Fruit fly (Drosophila melanogaster) whole organism, embryonic: Measurements from ENCODE around the gene CG11698.
A peak's percentile ranks its signal among the peaks of the same experiment; 100 is the strongest.

ENCODE experiments used
- Atf-2 ChIP-seq: fragments of 200-800 bp; sonication (Bioruptor generic); optimal IDR thresholded peaks from 2 replicates; lab custom pipeline; 2016; ENCODE audit warnings: missing biosample characterization, missing genetic modification characterization
- Atf3 ChIP-seq: fragments of 200-800 bp; sonication (Bioruptor generic); optimal IDR thresholded peaks from 3 replicates; lab custom pipeline; 2016; ENCODE audit warnings: missing biosample characterization, missing genetic modification characterization
- CG11504 ChIP-seq: fragments of 200-800 bp; sonication (Bioruptor generic); optimal IDR thresholded peaks from 3 replicates; lab custom pipeline; 2019; ENCODE audit warnings: missing biosample characterization, mild to moderate bottlenecking, missing genetic modification characterization, moderate library complexity
- CG12071 ChIP-seq: fragments of 200-800 bp; sonication (Bioruptor generic); optimal IDR thresholded peaks from 3 replicates; lab custom pipeline; 2018; ENCODE audit warnings: missing biosample characterization, mild to moderate bottlenecking, missing genetic modification characterization
- CG12391 ChIP-seq: fragments of 200-800 bp; sonication (Bioruptor generic); optimal IDR thresholded peaks from 3 replicates; lab custom pipeline; 2018; ENCODE audit warnings: missing biosample characterization, mild to moderate bottlenecking, missing genetic modification characterization, moderate library complexity
- CG15011 ChIP-seq: fragments of 200-800 bp; sonication (Bioruptor generic); optimal IDR thresholded peaks from 3 replicates; lab custom pipeline; 2018; ENCODE audit warnings: missing biosample characterization, mild to moderate bottlenecking, missing genetic modification characterization
- CG15479 ChIP-seq: fragments of 200-800 bp; sonication (Bioruptor generic); optimal IDR thresholded peaks from 3 replicates; lab custom pipeline; 2019; ENCODE audit warnings: missing biosample characterization, mild to moderate bottlenecking, missing genetic modification characterization, moderate library complexity
- CG16863 ChIP-seq: fragments of 200-800 bp; sonication (Bioruptor generic); optimal IDR thresholded peaks from 3 replicates; lab custom pipeline; 2016; ENCODE audit warnings: missing biosample characterization, missing genetic modification characterization
- CG17912 ChIP-seq: fragments of 200-800 bp; sonication (Bioruptor generic); optimal IDR thresholded peaks from 2 replicates; lab custom pipeline; 2018; ENCODE audit warnings: missing biosample characterization, mild to moderate bottlenecking, missing genetic modification characterization
- CG2199 ChIP-seq: fragments of 200-800 bp; sonication (Bioruptor generic); IDR thresholded peaks from 3 replicates; pipeline ENCODE4 v1.3.6; 2022; ENCODE audit warnings: missing biosample characterization, missing genetic modification characterization
- CG3847 ChIP-seq: fragments of 200-800 bp; sonication (Bioruptor generic); IDR thresholded peaks from 2 replicates; pipeline ENCODE4 v1.3.6; 2022; ENCODE audit warnings: missing biosample characterization, missing genetic modification characterization
- CG3995 ChIP-seq: fragments of 200-800 bp; sonication (Bioruptor generic); optimal IDR thresholded peaks from 3 replicates; lab custom pipeline; 2016; ENCODE audit warnings: missing biosample characterization, missing genetic modification characterization
- Dbx ChIP-seq: fragments of 200-800 bp; sonication (Bioruptor generic); IDR thresholded peaks from 3 replicates; pipeline ENCODE4 v1.3.6; 2022; ENCODE audit warnings: missing biosample characterization, missing genetic modification characterization
- Doc3 ChIP-seq: fragments of 200-800 bp; sonication (Bioruptor generic); IDR thresholded peaks from 3 replicates; pipeline ENCODE4 v1.3.6; 2022; ENCODE audit warnings: missing biosample characterization, missing genetic modification characterization; ENCODE audit not compliant: partially characterized antibody
- Dp ChIP-seq: fragments of 200-800 bp; sonication (Bioruptor generic); optimal IDR thresholded peaks from 2 replicates; lab custom pipeline; 2018; ENCODE audit warnings: missing biosample characterization, mild to moderate bottlenecking, missing genetic modification characterization, moderate library complexity
- E2f2 ChIP-seq: fragments of 200-800 bp; sonication (Bioruptor generic); IDR thresholded peaks from 2 replicates; pipeline ENCODE4 v1.3.6; 2022; ENCODE audit warnings: missing biosample characterization, missing genetic modification characterization
- GATAe ChIP-seq: fragments of 200-800 bp; sonication (Bioruptor generic); conservative IDR thresholded peaks from 2 replicates; pipeline ENCODE4 v1.3.6; 2022; ENCODE audit warnings: missing biosample characterization, missing genetic modification characterization
- Hr78 ChIP-seq, 2 experiments: fragments of 200-800 bp in 1 of 2; fragments of >200 bp in 1 of 2; sonication (Bioruptor generic) in 1 of 2; optimal IDR thresholded peaks; 2 replicates each; lab custom pipeline; 2017 to 2019; ENCODE audit warnings: missing biosample characterization in 2 of 2, missing genetic modification characterization in 2 of 2, mild to moderate bottlenecking in 1 of 2, moderate library complexity in 1 of 2
- MBD-R2 ChIP-seq: fragments of 200-800 bp; sonication (Bioruptor generic); IDR thresholded peaks from 2 replicates; pipeline ENCODE4 v1.3.6; 2022; ENCODE audit warnings: missing biosample characterization, missing genetic modification characterization
- MESR4 ChIP-seq: fragments of 200-800 bp; sonication (Bioruptor generic); optimal IDR thresholded peaks from 2 replicates; lab custom pipeline; 2018; ENCODE audit warnings: missing biosample characterization, mild to moderate bottlenecking, missing genetic modification characterization, moderate library complexity
- Max ChIP-seq: fragments of 200-800 bp; sonication (Bioruptor generic); optimal IDR thresholded peaks from 2 replicates; lab custom pipeline; 2016; ENCODE audit warnings: missing biosample characterization, mild to moderate bottlenecking, missing genetic modification characterization
- Pdp1 ChIP-seq, 2 experiments: fragments of 200-800 bp; sonication (Bioruptor generic); optimal IDR thresholded peaks; 3 replicates each; lab custom pipeline; 2016; ENCODE audit warnings: missing biosample characterization in 2 of 2, missing genetic modification characterization in 2 of 2, mild to moderate bottlenecking in 1 of 2, moderate library complexity in 1 of 2
- Rfx ChIP-seq: fragments of 200-800 bp; sonication (Bioruptor generic); IDR thresholded peaks from 2 replicates; pipeline ENCODE4 v1.3.6; 2022; ENCODE audit warnings: missing biosample characterization, missing genetic modification characterization
- chinmo ChIP-seq: fragments of 200-800 bp; sonication (Bioruptor generic); IDR thresholded peaks from 4 replicates; pipeline ENCODE4 v1.3.6; 2022; ENCODE audit warnings: missing biosample characterization, missing genetic modification characterization; ENCODE audit not compliant: partially characterized antibody
- fd3F ChIP-seq: fragments of 200-800 bp; sonication (Bioruptor generic); optimal IDR thresholded peaks from 2 replicates; lab custom pipeline; 2018; ENCODE audit warnings: missing biosample characterization, mild to moderate bottlenecking, missing genetic modification characterization, moderate library complexity
- fd96Cb ChIP-seq: fragments of 200-800 bp; sonication (Bioruptor generic); optimal IDR thresholded peaks from 2 replicates; lab custom pipeline; 2018; ENCODE audit warnings: missing biosample characterization, mild to moderate bottlenecking, missing genetic modification characterization, moderate library complexity
- gce ChIP-seq: fragments of 200-800 bp; sonication (Bioruptor generic); IDR thresholded peaks from 3 replicates; pipeline ENCODE4 v1.3.6; 2022; ENCODE audit warnings: missing biosample characterization, missing genetic modification characterization
- grn ChIP-seq: fragments of 200-800 bp; sonication (Bioruptor generic); optimal IDR thresholded peaks from 3 replicates; lab custom pipeline; 2017; ENCODE audit warnings: missing biosample characterization, missing genetic modification characterization
- ham ChIP-seq: fragments of 200-800 bp; sonication (Bioruptor generic); IDR thresholded peaks from 2 replicates; pipeline ENCODE4 v1.3.6; 2022; ENCODE audit warnings: missing biosample characterization, missing genetic modification characterization
- hb ChIP-seq: fragments of 200-800 bp; sonication (Bioruptor generic); IDR thresholded peaks from 3 replicates; pipeline ENCODE4 v1.3.6; 2022; ENCODE audit warnings: missing biosample characterization, missing genetic modification characterization; ENCODE audit not compliant: partially characterized antibody
- lilli ChIP-seq: fragments of 200-800 bp; sonication (Bioruptor generic); optimal IDR thresholded peaks from 3 replicates; lab custom pipeline; 2016; ENCODE audit warnings: missing biosample characterization, missing genetic modification characterization
- lmd ChIP-seq: fragments of 200-800 bp; sonication (Bioruptor generic); IDR thresholded peaks from 2 replicates; pipeline ENCODE4 v1.3.6; 2022; ENCODE audit warnings: missing biosample characterization, missing genetic modification characterization
- mirr ChIP-seq: fragments of 200-800 bp; sonication (Bioruptor generic); optimal IDR thresholded peaks from 3 replicates; lab custom pipeline; 2018; ENCODE audit warnings: missing biosample characterization, mild to moderate bottlenecking, missing genetic modification characterization
- nmo ChIP-seq: fragments of 200-800 bp; sonication (Bioruptor generic); optimal IDR thresholded peaks from 2 replicates; lab custom pipeline; 2018; ENCODE audit warnings: missing biosample characterization, mild to moderate bottlenecking, missing genetic modification characterization, moderate library complexity
- pb ChIP-seq: fragments of 200-800 bp; sonication (Bioruptor generic); optimal IDR thresholded peaks from 3 replicates; lab custom pipeline; 2016; ENCODE audit warnings: missing biosample characterization, missing genetic modification characterization
- phol ChIP-seq: fragments of 200-800 bp; sonication (Bioruptor generic); optimal IDR thresholded peaks from 3 replicates; lab custom pipeline; 2018; ENCODE audit warnings: missing biosample characterization, mild to moderate bottlenecking, missing genetic modification characterization, moderate library complexity
- salm ChIP-seq: fragments of 200-800 bp; sonication (Bioruptor generic); optimal IDR thresholded peaks from 2 replicates; lab custom pipeline; 2018; ENCODE audit warnings: missing biosample characterization, mild to moderate bottlenecking, missing genetic modification characterization
- sd ChIP-seq: fragments of 200-800 bp; sonication (Bioruptor generic); optimal IDR thresholded peaks from 3 replicates; lab custom pipeline; 2018; ENCODE audit warnings: missing biosample characterization, mild to moderate bottlenecking, missing genetic modification characterization, moderate library complexity
- sna ChIP-seq: fragments of 200-800 bp; sonication (Bioruptor generic); IDR thresholded peaks from 2 replicates; pipeline ENCODE4 v1.3.6; 2022; ENCODE audit warnings: missing biosample characterization, missing genetic modification characterization; ENCODE audit not compliant: partially characterized antibody
- sug ChIP-seq: fragments of 200-800 bp; optimal IDR thresholded peaks from 2 replicates; lab custom pipeline; 2019; ENCODE audit warnings: missing biosample characterization, mild to moderate bottlenecking, missing genetic modification characterization, moderate library complexity
- tll ChIP-seq, 2 experiments: fragments of 200-800 bp in 1 of 2; fragments of >200 bp in 1 of 2; sonication (Bioruptor generic) in 1 of 2; optimal IDR thresholded peaks; 2 replicates each; lab custom pipeline; 2017 to 2019; ENCODE audit warnings: missing biosample characterization in 2 of 2, missing genetic modification characterization in 2 of 2, mild to moderate bottlenecking in 1 of 2, moderate library complexity in 1 of 2

The CG11698 gene

dm6 chr3R:8316344-8317105 is 4.5 kb downstream of the CG11698 start, which contains the start of gene Coq2 (continued):
- TF ChIP-seq Dp = peak; percentile 93
- TF ChIP-seq MBD-R2 (GFP tag; lab: Robert Waterston, UW) = peak; percentile 82
- TF ChIP-seq Pdp1 (GFP tag; optimal IDR thresholded peaks at IDR 0.05; lab: Kevin White, UChicago) = peak in 1 of 2 experiments; percentile 18
- TF ChIP-seq Atf-2 (GFP tag; lab: Kevin White, UChicago) = no peak
- 0 out of 3 replicates have a peak, but pooled peaks have one; percentile 13 for TF ChIP-seq Dbx (GFP tag; lab: Robert Waterston, UW)
- no peak for TF ChIP-seq ham
- no peak for TF ChIP-seq lilli
- peak; percentile 12 for TF ChIP-seq nmo
- TF ChIP-seq CG3847 (GFP tag; lab: Robert Waterston, UW) = peak; percentile 77
- no peak for TF ChIP-seq chinmo (GFP tag; lab: Robert Waterston, UW)
- no peak for TF ChIP-seq CG11504 (tag; lab: Kevin White, UChicago)
- 0 out of 2 replicates have a peak, but pooled peaks have one; percentile 32 for TF ChIP-seq Rfx (GFP tag; lab: Robert Waterston, UW)
- peak; percentile 25 for TF ChIP-seq phol (tag; lab: Kevin White, UChicago)
- TF ChIP-seq sd = peak; percentile 92
- no peak for TF ChIP-seq fd3F (GFP tag; lab: Kevin White, UChicago)
- TF ChIP-seq MESR4 = peak; percentile 52

- TF ChIP-seq gce (GFP tag; lab: Robert Waterston, UW) (no peak), Hr78 (GFP tag; optimal IDR thresholded peaks at IDR 0.05; lab: Kevin White, UChicago) (peak in 1 of 2 experiments; percentile 72), CG2199 (GFP tag; lab: Robert Waterston, UW) (0 out of 3 replicates have a peak, but pooled peaks have one; percentile 28), CG17912 (GFP tag; lab: Kevin White, UChicago) (no peak), CG12391 (no peak), Max (GFP tag; lab: Kevin White, UChicago) (no peak), grn (peak; percentile 92), lmd (GFP tag; lab: Robert Waterston, UW) (no peak), fd96Cb (tag; lab: Kevin White, UChicago) (no peak), pb (GFP tag; lab: Kevin White, UChicago) (no peak), hb (GFP tag; lab: Robert Waterston, UW) (no peak), mirr (peak; percentile 13), Doc3 (no peak), sna (GFP tag; lab: Robert Waterston, UW) (0 out of 2 replicates have a peak, but pooled peaks have one; percentile 15), E2f2 (GFP tag; lab: Robert Waterston, UW) (no peak), CG16863 (GFP tag; lab: Kevin White, UChicago) (no peak), GATAe (GFP tag; lab: Robert Waterston, UW) (peak; percentile 61), CG15479 (GFP tag; lab: Kevin White, UChicago) (peak; percentile 46), salm (tag; lab: Kevin White, UChicago) (no peak), CG3995 (GFP tag; lab: Kevin White, UChicago) (no peak), sug (tag; lab: Kevin White, UChicago) (peak; percentile 81), CG15011 (GFP tag; lab: Kevin White, UChicago) (no peak), Atf3 (GFP tag; lab: Kevin White, UChicago) (no peak), CG12071 (GFP tag; lab: Kevin White, UChicago) (no peak), tll (GFP tag; optimal IDR thresholded peaks at IDR 0.05; lab: Kevin White, UChicago) (no peak)
Measured at dm6 chr3R:8317215-8317614, 5.2 kb downstream of the CG11698 start, which contains the start of gene Ctr1B. TSS of gene Ctr1B (plus strand) at chr3R:8317612.
